Worm (Caenorhabditis elegans) whole organism, L2 larva: ENCODE results near the gene Y41E3.13.

Experiments used
- C34F6.9 ChIP-seq: fragments of 150-350 bp; optimal IDR thresholded peaks from 2 replicates; lab custom pipeline; 2014; ENCODE audit warnings: missing biosample characterization, missing genetic modification characterization
- F13H6.1 ChIP-seq: sonication (generic microtip); optimal IDR thresholded peaks from 2 replicates; lab custom pipeline; 2016; ENCODE audit warnings: missing genetic modification characterization, missing compliant biosample characterization
- R02D3.7 ChIP-seq: fragments of 150-350 bp; optimal IDR thresholded peaks from 2 replicates; lab custom pipeline; 2014; ENCODE audit warnings: missing biosample characterization, missing genetic modification characterization
- Y55F3AM.14 ChIP-seq: fragments of 200-800 bp; sonication (Bioruptor generic); optimal IDR thresholded peaks from 2 replicates; lab custom pipeline; 2018; ENCODE audit warnings: mild to moderate bottlenecking, missing genetic modification characterization, missing compliant biosample characterization
- ZK546.5 ChIP-seq: sonication (generic microtip); optimal IDR thresholded peaks from 2 replicates; lab custom pipeline; 2017; ENCODE audit warnings: missing biosample characterization, missing genetic modification characterization
- ama-1 ChIP-seq: fragments of 150-350 bp; optimal IDR thresholded peaks from 2 replicates; lab custom pipeline; 2018; ENCODE audit warnings: inconsistent platforms
- blmp-1 ChIP-seq: sonication (generic microtip); optimal IDR thresholded peaks from 2 replicates; lab custom pipeline; 2017; ENCODE audit warnings: missing genetic modification characterization, mild to moderate bottlenecking, missing compliant biosample characterization, antibody characterized with exemption, moderate library complexity; ENCODE audit not compliant: insufficient read depth
- ceh-16 ChIP-seq: fragments of 150-350 bp; optimal IDR thresholded peaks from 2 replicates; lab custom pipeline; 2014; ENCODE audit warnings: missing biosample characterization, missing genetic modification characterization
- ceh-82 ChIP-seq: fragments of 150-350 bp; optimal IDR thresholded peaks from 2 replicates; lab custom pipeline; 2014; ENCODE audit warnings: missing biosample characterization, missing genetic modification characterization
- crh-2 ChIP-seq: sonication (generic microtip); optimal IDR thresholded peaks from 2 replicates; lab custom pipeline; 2017; ENCODE audit warnings: missing biosample characterization, missing genetic modification characterization
- dmd-4 ChIP-seq: sonication (generic microtip); optimal IDR thresholded peaks from 2 replicates; lab custom pipeline; 2017; ENCODE audit warnings: missing biosample characterization, missing genetic modification characterization
- egl-27 ChIP-seq: sonication (generic microtip); optimal IDR thresholded peaks from 3 replicates; lab custom pipeline; 2017; ENCODE audit warnings: missing biosample characterization, missing genetic modification reagents, missing genetic modification characterization
- elt-3 ChIP-seq: sonication (generic microtip); optimal IDR thresholded peaks from 2 replicates; lab custom pipeline; 2017; ENCODE audit warnings: missing biosample characterization, missing genetic modification characterization
- gmeb-1 ChIP-seq: fragments of 150-350 bp; optimal IDR thresholded peaks from 2 replicates; lab custom pipeline; 2014; ENCODE audit warnings: missing biosample characterization, missing genetic modification characterization
- lin-11 ChIP-seq: fragments of 150-350 bp; sonication (generic microtip); optimal IDR thresholded peaks from 2 replicates; lab custom pipeline; 2014; ENCODE audit warnings: missing biosample characterization, missing genetic modification characterization, inconsistent platforms, mixed read lengths
- lin-13 ChIP-seq: fragments of 150-350 bp; optimal IDR thresholded peaks from 2 replicates; lab custom pipeline; 2014; ENCODE audit warnings: missing biosample characterization, missing genetic modification reagents, missing genetic modification characterization
- lsy-2 ChIP-seq, 2 experiments: fragments of 150-350 bp in 1 of 2; sonication (generic microtip) in 1 of 2; optimal IDR thresholded peaks; 2 replicates each; lab custom pipeline; 2014 to 2017; ENCODE audit warnings: missing biosample characterization in 2 of 2, missing genetic modification characterization in 2 of 2
- mab-5 ChIP-seq: fragments of 150-350 bp; optimal IDR thresholded peaks from 2 replicates; lab custom pipeline; 2014; ENCODE audit warnings: missing biosample characterization, missing genetic modification characterization
- nhr-11 ChIP-seq: fragments of 150-350 bp; optimal IDR thresholded peaks from 2 replicates; lab custom pipeline; 2014; ENCODE audit warnings: missing biosample characterization, missing genetic modification characterization
- nhr-12 ChIP-seq: fragments of 150-350 bp; optimal IDR thresholded peaks from 2 replicates; lab custom pipeline; 2014; ENCODE audit warnings: missing biosample characterization, missing genetic modification characterization
- nhr-129 ChIP-seq: fragments of 150-350 bp; optimal IDR thresholded peaks from 2 replicates; lab custom pipeline; 2014; ENCODE audit warnings: missing biosample characterization, missing genetic modification characterization
- nhr-21 ChIP-seq: fragments of 150-350 bp; optimal IDR thresholded peaks from 2 replicates; lab custom pipeline; 2014; ENCODE audit warnings: missing biosample characterization, missing genetic modification characterization
- nhr-6 ChIP-seq: fragments of 150-350 bp; optimal IDR thresholded peaks from 2 replicates; lab custom pipeline; 2014; ENCODE audit warnings: missing biosample characterization, missing genetic modification characterization
- nhr-77 ChIP-seq: fragments of 150-350 bp; optimal IDR thresholded peaks from 2 replicates; lab custom pipeline; 2014; ENCODE audit warnings: missing biosample characterization, missing genetic modification characterization
- sem-4 ChIP-seq: fragments of 150-350 bp; optimal IDR thresholded peaks from 2 replicates; lab custom pipeline; 2014; ENCODE audit warnings: missing biosample characterization, missing genetic modification reagents, missing genetic modification characterization
- skn-1 ChIP-seq: sonication (generic microtip); optimal IDR thresholded peaks from 2 replicates; lab custom pipeline; 2017; ENCODE audit warnings: missing biosample characterization, missing genetic modification characterization
- sma-3 ChIP-seq: sonication (generic microtip); optimal IDR thresholded peaks from 2 replicates; lab custom pipeline; 2016; ENCODE audit warnings: missing genetic modification reagents, missing genetic modification characterization, missing compliant biosample characterization
- sma-9 ChIP-seq, 2 experiments: fragments of 150-350 bp in 1 of 2; sonication (generic microtip) in 1 of 2; optimal IDR thresholded peaks; 2 replicates each; lab custom pipeline; 2014 to 2016; ENCODE audit warnings: missing genetic modification characterization in 2 of 2, mild to moderate bottlenecking in 1 of 2, missing biosample characterization in 1 of 2, missing compliant biosample characterization in 1 of 2, missing genetic modification reagents in 1 of 2, moderate library complexity in 1 of 2
- snpc-4 ChIP-seq: fragments of 150-350 bp; optimal IDR thresholded peaks from 2 replicates; lab custom pipeline; 2014; ENCODE audit warnings: missing biosample characterization, missing genetic modification characterization
- unc-55 ChIP-seq: fragments of 150-350 bp; sonication (generic microtip); optimal IDR thresholded peaks from 3 replicates; lab custom pipeline; 2014; ENCODE audit warnings: missing biosample characterization, missing genetic modification reagents, missing genetic modification characterization
- unc-62 ChIP-seq: fragments of 150-350 bp; optimal IDR thresholded peaks from 2 replicates; lab custom pipeline; 2014; ENCODE audit warnings: missing biosample characterization, missing genetic modification reagents, missing genetic modification characterization
- zag-1 ChIP-seq: fragments of 150-350 bp; optimal IDR thresholded peaks from 2 replicates; lab custom pipeline; 2014; ENCODE audit warnings: missing biosample characterization, missing genetic modification characterization
- ztf-4 ChIP-seq: fragments of 150-350 bp; optimal IDR thresholded peaks from 2 replicates; lab custom pipeline; 2014; ENCODE audit warnings: missing biosample characterization, missing genetic modification characterization

The Y41E3.13 gene

DNA sequence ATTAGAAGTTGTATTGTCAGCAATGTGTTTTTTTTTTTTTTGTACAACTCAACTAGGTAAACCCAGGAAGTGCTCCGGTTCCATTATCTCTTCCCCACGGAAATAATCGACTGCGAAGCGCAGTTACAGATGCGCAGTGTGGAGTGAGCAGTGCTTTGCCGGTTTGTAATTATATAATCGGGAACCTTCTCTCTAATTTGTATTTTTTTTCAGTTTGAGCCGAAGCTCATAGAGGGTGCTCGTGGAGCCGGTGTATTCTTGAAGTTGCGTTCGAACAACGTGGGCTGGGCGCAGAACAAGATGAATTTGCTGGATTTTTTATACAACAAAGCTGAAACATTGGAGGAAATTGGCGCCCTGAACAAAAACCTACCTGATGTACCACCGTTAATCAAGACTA, at the start of gene Y41E3.13:
TSS of gene Y41E3.13 (plus strand) at position 301 of the 400 bp plus-strand sequence.
- TF ChIP-seq nhr-6 (no peak), nhr-77 (tag; lab: Kevin White, UChicago) (no peak), elt-3 (no peak), ama-1 (lab: Kevin White, UChicago) (no peak), lin-11 (tag; lab: Kevin White, UChicago) (no peak), nhr-12 (tag; lab: Kevin White, UChicago) (no peak), blmp-1 (tag; lab: Kevin White, UChicago) (no peak)

DNA sequence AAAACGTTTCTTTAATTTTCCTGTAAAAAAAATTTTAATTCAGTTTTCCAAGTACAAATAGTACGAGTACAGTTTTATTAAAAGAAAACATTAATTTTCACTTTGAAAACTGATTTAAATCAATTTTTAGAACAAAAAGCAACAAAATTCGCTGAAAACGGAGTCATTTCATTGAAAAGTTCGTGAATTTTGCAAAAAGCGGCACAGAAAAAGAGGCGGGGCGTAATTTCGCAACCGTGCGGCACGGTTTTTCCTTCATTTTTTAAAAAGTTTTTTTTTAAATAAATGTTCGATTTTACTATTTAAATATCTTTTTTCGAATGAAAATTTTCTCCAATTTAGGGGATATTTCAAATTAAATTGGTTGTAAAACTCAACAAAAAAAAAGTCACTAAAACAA, 46.9 kb upstream of the Y41E3.13 start:
- TF ChIP-seq dmd-4 (tag; lab: Kevin White, UChicago) = no peak
- TF ChIP-seq unc-62 = no peak
- no peak for TF ChIP-seq ztf-4 (tag; lab: Kevin White, UChicago)
- no peak for TF ChIP-seq crh-2 (tag; lab: Kevin White, UChicago)
- no peak for TF ChIP-seq ceh-82 (tag; lab: Kevin White, UChicago)
- TF ChIP-seq ceh-16 (tag; lab: Kevin White, UChicago) = no peak
- no peak for TF ChIP-seq skn-1 (tag; lab: Kevin White, UChicago)

DNA sequence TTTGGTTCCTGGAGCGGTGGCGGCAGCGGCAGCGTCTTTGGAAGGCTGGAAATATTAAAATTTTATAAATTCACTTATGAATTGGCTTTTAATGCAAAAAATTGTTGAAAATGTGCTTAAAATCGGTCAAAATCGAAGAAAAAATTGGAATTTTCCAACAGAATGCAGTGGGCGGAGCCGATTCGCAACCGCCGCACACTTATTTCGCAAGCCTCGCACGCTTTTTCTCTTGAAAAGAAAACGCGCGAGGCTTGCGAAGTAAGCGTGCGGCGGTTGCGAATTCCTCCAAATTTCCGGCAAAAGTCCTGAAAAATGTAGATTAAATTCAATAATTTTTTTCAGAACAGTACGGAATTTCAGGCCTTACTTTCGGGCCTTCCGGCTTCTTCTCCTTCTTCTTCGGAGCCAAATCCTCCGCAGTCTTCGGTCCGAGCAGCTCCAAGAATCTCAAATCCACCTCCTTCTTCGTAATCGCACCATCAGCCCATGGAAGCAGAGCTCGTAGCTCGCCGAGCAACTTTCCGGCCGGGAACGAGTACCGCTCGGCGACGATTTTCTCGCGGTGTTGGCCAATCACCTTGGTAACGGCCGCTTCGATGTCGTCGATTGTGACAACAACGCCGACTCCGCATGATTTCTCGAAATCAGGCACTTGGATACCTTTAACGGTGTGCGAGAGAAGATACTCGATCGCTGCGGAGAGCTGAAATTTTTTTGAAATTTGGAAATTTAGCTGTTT, 45.8 kb upstream of the Y41E3.13 start:
- TF ChIP-seq egl-27 (tag; lab: Kevin White, UChicago) (no peak), sma-3 (no peak), lsy-2 (tag; optimal IDR thresholded peaks at IDR 0.05; lab: Kevin White, UChicago) (no peak), blmp-1 (tag; lab: Kevin White, UChicago) (no peak), snpc-4 (tag; lab: Kevin White, UChicago) (no peak), lin-13 (GFP tag; lab: Kevin White, UChicago) (no peak)

DNA sequence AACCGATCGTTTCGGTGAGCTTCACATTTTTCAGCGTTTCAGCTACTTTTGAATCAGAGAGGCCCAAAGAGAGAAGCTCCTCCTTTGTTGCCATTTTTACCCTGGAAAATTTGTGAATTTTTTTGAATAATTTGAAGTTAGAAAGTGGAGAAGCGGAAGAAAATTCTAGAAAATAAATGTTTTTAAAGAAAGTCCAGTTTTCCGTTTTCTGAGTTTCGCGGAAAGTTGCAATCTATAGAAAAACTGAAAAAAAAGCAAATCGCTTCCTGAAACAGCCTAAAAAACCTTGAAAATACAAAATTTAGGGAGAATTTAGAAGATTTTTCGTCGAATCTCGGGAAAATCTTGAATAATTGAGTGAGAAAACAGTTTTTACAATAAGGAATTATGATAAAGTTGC, 45.0 kb upstream of the Y41E3.13 start, which contains the start of gene qars-1:
TSS of gene qars-1 (minus strand) at position 101 of the 400 bp plus-strand sequence.
- TF ChIP-seq ama-1 (lab: Kevin White, UChicago) (no peak), sma-3 (no peak), Y55F3AM.14 (GFP tag; lab: Kevin White, UChicago) (no peak), sem-4 (tag; lab: Kevin White, UChicago) (no peak), nhr-11 (tag; lab: Kevin White, UChicago) (no peak), blmp-1 (tag; lab: Kevin White, UChicago) (no peak), ZK546.5 (tag; lab: Kevin White, UChicago) (no peak), snpc-4 (tag; lab: Kevin White, UChicago) (no peak), mab-5 (no peak), nhr-129 (tag; lab: Kevin White, UChicago) (no peak)

DNA sequence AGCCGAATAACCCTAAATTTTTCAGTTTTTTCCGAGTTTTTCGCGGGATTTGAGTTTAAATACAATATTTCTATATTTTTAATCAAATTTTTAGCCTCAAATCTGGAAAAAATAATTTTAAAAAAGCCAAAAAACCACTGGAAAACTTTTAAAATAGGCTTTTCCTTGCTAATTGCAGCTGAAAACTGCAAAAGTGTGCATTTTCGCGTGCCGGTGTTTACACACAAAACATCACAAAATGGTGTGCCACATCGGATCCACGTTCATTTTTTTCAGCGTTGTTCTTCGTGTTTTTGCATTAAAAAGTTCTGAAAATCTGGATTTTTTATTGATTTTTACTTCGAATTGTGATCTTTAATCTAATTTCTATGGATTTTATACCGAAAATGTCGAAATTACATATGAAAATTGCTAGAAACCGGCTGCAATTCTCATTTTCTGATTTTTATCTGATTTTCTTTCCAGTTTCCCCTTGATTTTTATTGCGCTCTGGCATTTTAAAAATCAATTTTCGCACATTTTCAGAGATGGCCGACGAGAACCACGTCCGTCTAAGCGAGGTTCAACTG, 44.5 kb upstream of the Y41E3.13 start, which contains the start of gene Y41E3.7:
TSS of gene Y41E3.7 (plus strand) at position 519 of the 569 bp plus-strand sequence.
- TF ChIP-seq unc-55 (GFP tag; lab: Kevin White, UChicago) (peak; percentile 28), skn-1 (tag; lab: Kevin White, UChicago) (no peak), gmeb-1 (tag; lab: Kevin White, UChicago) (peak; percentile 14), lin-13 (GFP tag; lab: Kevin White, UChicago) (no peak), elt-3 (no peak), lsy-2 (tag; optimal IDR thresholded peaks at IDR 0.05; lab: Kevin White, UChicago) (peak in 1 of 2 experiments; percentile 34), nhr-129 (tag; lab: Kevin White, UChicago) (peak; percentile 54)

DNA sequence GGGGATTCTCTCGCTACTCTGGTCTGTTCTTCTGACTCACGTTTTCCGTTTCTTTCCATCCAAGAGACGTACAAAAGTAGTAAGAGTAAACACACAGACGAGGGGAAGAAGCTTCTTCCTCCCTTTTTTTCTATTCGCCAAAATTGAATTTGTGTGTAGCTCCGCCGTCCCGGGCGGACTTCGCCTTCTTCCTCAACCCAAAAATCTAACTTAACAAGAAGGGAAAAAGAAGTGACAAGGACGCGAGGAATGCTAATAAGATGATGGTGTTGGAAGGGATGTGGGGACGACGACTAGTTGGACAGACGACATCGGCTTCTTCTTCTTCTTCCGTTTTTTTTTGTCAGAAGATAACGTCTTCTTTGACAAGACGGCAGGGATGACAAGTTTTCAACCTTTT, 41.1 kb upstream of the Y41E3.13 start:
- TF ChIP-seq sma-9 (GFP tag; optimal IDR thresholded peaks at IDR 0.05; lab: Kevin White, UChicago) = peak; percentile 6
- no peak for TF ChIP-seq sma-9 (tag; optimal IDR thresholded peaks at IDR 0.05; lab: Kevin White, UChicago)
- peak; percentile 65 for TF ChIP-seq zag-1 (tag; lab: Kevin White, UChicago)
- TF ChIP-seq R02D3.7 (tag; lab: Kevin White, UChicago) = no peak
- peak in 1 of 2 experiments; percentile 21 for TF ChIP-seq lsy-2 (tag; optimal IDR thresholded peaks at IDR 0.05; lab: Kevin White, UChicago)
- peak; percentile 66 for TF ChIP-seq sem-4 (tag; lab: Kevin White, UChicago)
- TF ChIP-seq ceh-82 (tag; lab: Kevin White, UChicago) = no peak
- no peak for TF ChIP-seq ZK546.5 (tag; lab: Kevin White, UChicago)
- peak; percentile 55 for TF ChIP-seq nhr-129 (tag; lab: Kevin White, UChicago)
- no peak for TF ChIP-seq nhr-77 (tag; lab: Kevin White, UChicago)
- peak; percentile 17 for TF ChIP-seq egl-27 (tag; lab: Kevin White, UChicago)
- peak; percentile 26 for TF ChIP-seq C34F6.9 (tag; lab: Kevin White, UChicago)
- TF ChIP-seq F13H6.1 (tag; lab: Kevin White, UChicago) = peak; percentile 72
- no peak for TF ChIP-seq sma-3
- TF ChIP-seq nhr-21 (tag; lab: Kevin White, UChicago) = no peak
- no peak for TF ChIP-seq blmp-1 (tag; lab: Kevin White, UChicago)
